Worm (Caenorhabditis elegans) whole organism, early embryonic: Measurements from ENCODE around the gene gld-3.

Experiments used
- B0310.2 ChIP-seq: sonication (generic microtip); optimal IDR thresholded peaks from 2 replicates; lab custom pipeline; 2016; ENCODE audit warnings: mild to moderate bottlenecking, missing genetic modification characterization, missing compliant biosample characterization
- aly-1 ChIP-seq: sonication (generic microtip); optimal IDR thresholded peaks from 2 replicates; lab custom pipeline; 2016; ENCODE audit warnings: missing genetic modification characterization, missing compliant biosample characterization
- ama-1 ChIP-seq: fragments of 150-350 bp; optimal IDR thresholded peaks from 2 replicates; lab custom pipeline; 2014
- ceh-13 ChIP-seq: fragments of 200-800 bp; sonication (Bioruptor generic); optimal IDR thresholded peaks from 2 replicates; lab custom pipeline; 2018; ENCODE audit warnings: mild to moderate bottlenecking, missing genetic modification characterization, missing compliant biosample characterization
- ceh-36 ChIP-seq: sonication (generic microtip); optimal IDR thresholded peaks from 2 replicates; lab custom pipeline; 2016; ENCODE audit warnings: missing genetic modification characterization, inconsistent platforms, missing compliant biosample characterization
- ets-7 ChIP-seq: sonication (generic microtip); optimal IDR thresholded peaks from 2 replicates; lab custom pipeline; 2016; ENCODE audit warnings: missing genotype, missing genetic modification characterization, missing compliant biosample characterization
- flt-1 ChIP-seq: fragments of 200-800 bp; sonication (Bioruptor generic); IDR thresholded peaks from 2 replicates; pipeline ENCODE4 v1.3.6; 2022; ENCODE audit warnings: missing genetic modification characterization, missing compliant biosample characterization
- hmbx-1 ChIP-seq: sonication (generic microtip); optimal IDR thresholded peaks from 2 replicates; lab custom pipeline; 2016; ENCODE audit warnings: mild to moderate bottlenecking, missing genetic modification characterization, missing compliant biosample characterization
- hnd-1 ChIP-seq: sonication (generic microtip); optimal IDR thresholded peaks from 2 replicates; lab custom pipeline; 2016; ENCODE audit warnings: missing genetic modification characterization, missing compliant biosample characterization
- pes-1 ChIP-seq: fragments of 200-800 bp; sonication (Bioruptor generic); IDR thresholded peaks from 2 replicates; pipeline ENCODE4 v1.3.6; 2022; ENCODE audit warnings: missing genetic modification reagents, missing genetic modification characterization, missing compliant biosample characterization
- tra-4 ChIP-seq: sonication (generic microtip); optimal IDR thresholded peaks from 2 replicates; lab custom pipeline; 2017; ENCODE audit warnings: missing genetic modification characterization, missing compliant biosample characterization

- peak; percentile 38 for TF ChIP-seq aly-1 (tag; lab: Kevin White, UChicago)
- no peak for TF ChIP-seq B0310.2 (tag; lab: Kevin White, UChicago)
- no peak for TF ChIP-seq hmbx-1
- no peak for TF ChIP-seq flt-1
- no peak for TF ChIP-seq ama-1 (lab: Kevin White, UChicago)
- no peak for TF ChIP-seq ceh-13 (GFP tag; lab: Kevin White, UChicago)
- no peak for TF ChIP-seq hnd-1
- TF ChIP-seq tra-4 (tag; lab: Kevin White, UChicago), result no peak
- TF ChIP-seq ceh-36, result no peak
- no peak for TF ChIP-seq pes-1 (GFP tag; lab: Robert Waterston, UW)
- TF ChIP-seq ets-7 (tag; lab: Kevin White, UChicago), result no peak
Measured at ce11 chrII:7154711-7155110, 22.3 kb downstream of the gld-3 start.
